Fruit fly (Drosophila melanogaster) whole organism, pupa: ENCODE measurements around the gene CG42846.

Experiments
- CG10348 ChIP-seq: fragments of 200-800 bp; sonication (Bioruptor generic); IDR thresholded peaks from 2 replicates; pipeline ENCODE4 v1.3.6; 2022; ENCODE audit warnings: missing biosample characterization, missing genetic modification characterization
- CG12605 ChIP-seq: fragments of 200-800 bp; sonication (Bioruptor generic); IDR thresholded peaks from 2 replicates; pipeline ENCODE4 v1.3.6; 2022; ENCODE audit warnings: missing biosample characterization, missing genetic modification characterization
- CG13204 ChIP-seq: fragments of 200-800 bp; sonication (Bioruptor generic); optimal IDR thresholded peaks from 2 replicates; lab custom pipeline; 2018; ENCODE audit warnings: missing biosample characterization, mild to moderate bottlenecking, missing genetic modification characterization, moderate library complexity
- CG14655 ChIP-seq: fragments of 200-800 bp; sonication (Bioruptor generic); optimal IDR thresholded peaks from 3 replicates; lab custom pipeline; 2017; ENCODE audit warnings: mild to moderate bottlenecking, missing biosample characterization, missing genetic modification reagents, missing genetic modification characterization
- CG15710 ChIP-seq: fragments of 200-800 bp; sonication (Bioruptor generic); optimal IDR thresholded peaks from 2 replicates; lab custom pipeline; 2018; ENCODE audit warnings: missing biosample characterization, mild to moderate bottlenecking, missing genetic modification characterization, moderate library complexity
- CG17806 ChIP-seq: fragments of 200-800 bp; sonication (Bioruptor generic); optimal IDR thresholded peaks from 2 replicates; lab custom pipeline; 2018; ENCODE audit warnings: missing biosample characterization, mild to moderate bottlenecking, missing genetic modification characterization, moderate library complexity
- CG32121 ChIP-seq: fragments of 200-800 bp; sonication (Bioruptor generic); IDR thresholded peaks from 2 replicates; pipeline ENCODE4 v1.3.6; 2022; ENCODE audit warnings: missing biosample characterization, missing genetic modification characterization
- CG34367 ChIP-seq: fragments of 200-800 bp; sonication (Bioruptor generic); optimal IDR thresholded peaks from 2 replicates; lab custom pipeline; 2018; ENCODE audit warnings: missing biosample characterization, mild to moderate bottlenecking, missing genetic modification characterization
- CG4496 ChIP-seq: fragments of 200-800 bp; sonication (Bioruptor generic); IDR thresholded peaks from 3 replicates; pipeline ENCODE4 v1.3.6; 2022; ENCODE audit warnings: missing biosample characterization, missing genetic modification characterization
- CG8159 ChIP-seq: fragments of 200-800 bp; sonication (Bioruptor generic); optimal IDR thresholded peaks from 3 replicates; lab custom pipeline; 2018; ENCODE audit warnings: missing biosample characterization, mild to moderate bottlenecking, missing genetic modification characterization, moderate library complexity
- CG8301 ChIP-seq: fragments of 200-800 bp; sonication (Bioruptor generic); optimal IDR thresholded peaks from 2 replicates; lab custom pipeline; 2018; ENCODE audit warnings: missing biosample characterization, mild to moderate bottlenecking, missing genetic modification characterization
- CG9948 ChIP-seq: fragments of 200-800 bp; sonication (Bioruptor generic); optimal IDR thresholded peaks from 2 replicates; lab custom pipeline; 2018; ENCODE audit warnings: missing biosample characterization, mild to moderate bottlenecking, missing genetic modification characterization, moderate library complexity
- D1 ChIP-seq: fragments of 200-800 bp; sonication (Bioruptor generic); optimal IDR thresholded peaks from 2 replicates; lab custom pipeline; 2018; ENCODE audit warnings: missing biosample characterization, mild to moderate bottlenecking, missing genetic modification characterization, moderate library complexity
- EcR ChIP-seq: fragments of 200-800 bp; sonication (Bioruptor generic); optimal IDR thresholded peaks from 3 replicates; lab custom pipeline; 2019; ENCODE audit warnings: missing biosample characterization, missing genetic modification characterization, mild to moderate bottlenecking, moderate library complexity, missing genetic modification reagents
- Ets98B ChIP-seq: fragments of 200-800 bp; sonication (Bioruptor generic); IDR thresholded peaks from 2 replicates; pipeline ENCODE4 v1.3.6; 2022; ENCODE audit warnings: missing biosample characterization, missing genetic modification characterization
- Pif1A ChIP-seq: fragments of 200-800 bp; sonication (Bioruptor generic); optimal IDR thresholded peaks from 3 replicates; lab custom pipeline; 2016; ENCODE audit warnings: missing biosample characterization, missing genetic modification characterization
- Pif1B ChIP-seq: fragments of 200-800 bp; sonication (Bioruptor generic); optimal IDR thresholded peaks from 3 replicates; lab custom pipeline; 2016; ENCODE audit warnings: missing biosample characterization, missing genetic modification characterization
- Snoo ChIP-seq: fragments of 200-800 bp; sonication (Bioruptor generic); optimal IDR thresholded peaks from 3 replicates; lab custom pipeline; 2017; ENCODE audit warnings: missing biosample characterization, mild to moderate bottlenecking, missing genetic modification characterization, inconsistent platforms
- fd96Ca ChIP-seq: fragments of 200-800 bp; sonication (Bioruptor generic); IDR thresholded peaks from 3 replicates; pipeline ENCODE4 v1.3.6; 2022; ENCODE audit warnings: missing biosample characterization, missing genetic modification characterization
- gl ChIP-seq: fragments of 200-800 bp; sonication (Bioruptor generic); optimal IDR thresholded peaks from 2 replicates; lab custom pipeline; 2018; ENCODE audit warnings: missing biosample characterization, mild to moderate bottlenecking, missing genetic modification characterization
- rn ChIP-seq: fragments of 200-800 bp; sonication (Bioruptor generic); IDR thresholded peaks from 2 replicates; pipeline ENCODE4 v1.3.6; 2022; ENCODE audit warnings: missing biosample characterization, missing genetic modification characterization

The CG42846 gene

DNA sequence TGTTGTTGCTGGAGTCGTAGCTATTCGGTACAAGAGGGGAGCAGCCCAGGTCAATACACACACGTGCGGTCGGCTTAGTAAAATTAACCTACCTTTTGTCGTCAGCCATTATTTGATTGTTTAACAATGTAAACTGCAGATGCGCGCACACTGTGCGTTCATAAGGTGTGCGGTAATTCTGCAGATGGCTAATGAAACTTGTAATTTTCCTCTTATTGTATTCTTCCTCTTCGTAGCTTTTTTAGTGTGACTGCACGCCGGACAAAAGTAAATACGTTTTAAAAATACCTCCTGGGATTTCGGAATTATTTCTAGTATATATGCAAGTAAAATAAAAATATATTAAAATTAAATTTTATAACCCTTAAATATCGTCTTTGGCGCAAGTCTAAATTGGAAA lies 20.2 kb downstream of the CG42846 start, which contains the start of gene Prp4k:
Prp4k (minus strand) TSS at position 258 of the 400 bp plus-strand sequence.
- TF ChIP-seq CG15710 (tag; lab: Kevin White, UChicago), result no peak
- no peak for TF ChIP-seq CG10348
- TF ChIP-seq CG8159 (tag; lab: Kevin White, UChicago), result no peak
- TF ChIP-seq EcR (GFP tag; lab: Kevin White, UChicago), result peak; percentile 48
- no peak for TF ChIP-seq Ets98B
- no peak for TF ChIP-seq Pif1B
- no peak for TF ChIP-seq rn (GFP tag; lab: Robert Waterston, UW)
- 0 out of 3 replicates have a peak, but pooled peaks have one; percentile 36 for TF ChIP-seq CG4496

DNA sequence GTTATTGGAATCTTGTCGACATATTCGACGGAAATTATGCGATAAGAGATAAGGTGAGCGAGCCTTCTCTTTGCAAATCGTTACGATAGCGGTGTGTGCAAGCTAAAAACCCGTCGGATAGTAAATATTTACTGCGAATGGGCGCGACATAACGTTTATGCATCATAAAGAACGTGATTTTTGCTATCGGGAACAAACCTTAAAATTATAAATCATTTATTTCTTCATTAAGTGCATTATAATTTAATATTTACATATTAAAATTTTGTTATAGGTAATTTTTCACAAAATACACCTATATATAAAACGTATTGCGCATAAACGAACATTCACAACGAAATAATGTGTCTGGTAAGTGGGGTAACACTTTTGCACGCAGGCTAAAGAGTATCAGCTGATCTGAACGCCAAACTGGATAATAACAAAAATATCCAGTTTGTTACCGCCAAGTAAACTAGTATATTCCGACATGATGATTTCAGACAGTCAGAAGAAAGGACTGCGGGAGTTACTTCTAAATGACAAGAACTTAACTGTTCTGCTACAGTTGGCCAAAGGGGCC lies 25.6 kb downstream of the CG42846 start, which contains the start of the genes Gk1 and CG13876:
Gk1 (minus strand) TSS at position 122 of the 562 bp plus-strand sequence.
CG13876 (plus strand) TSS at position 412 of the 562 bp plus-strand sequence.
- TF ChIP-seq CG4496 (peak; percentile 96), CG9948 (peak; percentile 94), CG10348 (peak; percentile 64; the same call in 1 of the 2 replicates), D1 (tag; lab: Kevin White, UChicago) (no peak), Pif1B (no peak), CG15710 (tag; lab: Kevin White, UChicago) (peak; percentile 98), gl (tag; lab: Kevin White, UChicago) (peak; percentile 92), CG12605 (GFP tag; lab: Robert Waterston, UW) (peak; percentile 97), CG8301 (tag; lab: Kevin White, UChicago) (peak; percentile 96), CG17806 (tag; lab: Kevin White, UChicago) (peak; percentile 96), CG34367 (peak; percentile 96), Snoo (tag; lab: Kevin White, UChicago) (peak; percentile 94), rn (GFP tag; lab: Robert Waterston, UW) (peak; percentile 88), Ets98B (peak; percentile 97), CG14655 (GFP tag; lab: Kevin White, UChicago) (no peak), CG13204 (GFP tag; lab: Kevin White, UChicago) (no peak), EcR (GFP tag; lab: Kevin White, UChicago) (peak; percentile 59), Pif1A (GFP tag; lab: Kevin White, UChicago) (no peak), CG8159 (tag; lab: Kevin White, UChicago) (peak; percentile 98), CG32121 (GFP tag; lab: Robert Waterston, UW) (peak; percentile 97), fd96Ca (GFP tag; lab: Robert Waterston, UW) (peak; percentile 90)

dm6 chr3L:203536-204135 lies 27.8 kb downstream of the CG42846 start, which contains the start of gene NitFhit:
TSS of gene NitFhit (plus strand) at chr3L:203730.
- no peak for TF ChIP-seq CG13204 (GFP tag; lab: Kevin White, UChicago)
- peak; percentile 29 for TF ChIP-seq gl (tag; lab: Kevin White, UChicago)

DNA sequence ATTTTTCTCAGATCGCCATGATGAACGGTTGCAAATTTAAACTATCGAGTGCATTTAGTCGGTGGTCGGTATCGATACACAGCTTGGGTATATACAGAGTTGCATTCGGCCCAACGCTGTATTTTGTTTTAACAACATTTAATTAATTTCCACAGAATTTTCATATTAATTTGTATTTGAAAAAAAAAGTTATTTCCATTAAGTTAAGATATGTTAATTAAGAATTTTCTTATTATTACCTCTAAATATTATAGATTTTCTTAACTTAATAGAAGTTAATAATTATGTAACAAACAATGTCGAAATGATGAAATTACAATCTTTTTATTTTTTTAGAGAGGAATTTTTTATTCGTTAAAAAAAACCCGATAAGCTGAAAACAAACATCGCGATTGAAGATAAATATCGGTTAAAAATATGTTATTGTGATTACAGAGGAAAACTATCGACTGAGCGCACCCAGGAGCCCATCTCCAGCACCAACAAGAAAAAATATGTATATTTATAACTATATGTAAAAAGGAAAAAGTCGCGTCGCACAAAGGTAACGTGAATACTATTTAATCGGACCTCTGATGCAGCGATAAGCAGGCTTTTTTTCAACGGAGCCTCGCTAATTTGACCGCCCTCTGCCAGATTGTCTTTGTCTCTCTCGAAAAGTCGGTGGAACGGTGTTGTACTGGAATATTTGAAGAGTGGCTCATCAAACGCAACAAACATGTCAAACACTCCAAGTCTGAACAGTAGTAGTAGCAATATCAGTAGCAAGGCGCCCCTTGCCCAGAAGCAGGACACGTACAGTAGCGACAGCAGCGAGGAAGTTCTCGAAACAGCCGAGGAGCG lies 31.4 kb downstream of the CG42846 start, which contains the start of the genes rno and mri:
rno (minus strand) TSS at position 9 of the 843 bp plus-strand sequence.
mri (plus strand) TSS at position 421 of the 843 bp plus-strand sequence.
- TF ChIP-seq CG10348 (no peak), CG4496 (peak; percentile 64; the same call in 1 of the 3 replicates), EcR (GFP tag; lab: Kevin White, UChicago) (no peak), CG34367 (peak; percentile 41), CG17806 (tag; lab: Kevin White, UChicago) (peak; percentile 44), CG9948 (peak; percentile 53), Pif1A (GFP tag; lab: Kevin White, UChicago) (no peak), CG14655 (GFP tag; lab: Kevin White, UChicago) (no peak), Ets98B (peak; percentile 36; the same call in 1 of the 2 replicates), rn (GFP tag; lab: Robert Waterston, UW) (peak; percentile 58), Snoo (tag; lab: Kevin White, UChicago) (peak; percentile 22), CG8159 (tag; lab: Kevin White, UChicago) (peak; percentile 66), CG15710 (tag; lab: Kevin White, UChicago) (peak; percentile 61)

DNA sequence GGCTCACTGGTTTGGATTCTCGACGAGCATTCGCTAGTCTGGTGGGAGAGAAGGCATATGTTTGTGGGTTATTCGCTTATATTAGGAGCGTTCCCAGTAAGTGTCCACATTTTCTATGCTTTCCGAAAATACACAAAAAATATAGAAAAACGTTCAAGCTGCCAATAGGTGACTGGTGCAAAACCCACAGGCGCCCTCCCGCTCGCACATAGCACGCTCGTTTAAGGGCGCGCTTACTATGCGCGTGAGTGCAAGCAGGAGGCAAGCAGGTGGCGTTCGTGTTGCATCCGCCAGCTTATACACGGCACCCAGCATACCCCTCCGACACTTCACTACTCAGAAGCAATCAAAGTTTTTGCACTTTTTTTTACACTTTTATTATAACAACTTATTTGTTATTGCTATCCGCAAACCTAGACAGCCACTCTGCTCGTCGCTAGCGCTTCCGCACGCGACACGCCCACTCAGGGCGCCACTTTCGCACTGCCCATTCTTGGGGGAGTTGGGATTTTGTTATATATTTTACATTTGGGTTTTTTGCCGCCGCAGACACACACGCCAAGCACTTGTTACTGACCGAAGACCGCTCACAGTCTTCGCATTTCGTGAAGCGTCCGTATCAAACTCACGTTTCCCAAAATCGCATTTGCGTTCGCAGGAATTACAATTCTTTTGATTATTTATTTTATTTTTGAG lies 32.2 kb downstream of the CG42846 start:
- TF ChIP-seq CG32121 (GFP tag; lab: Robert Waterston, UW) (peak; percentile 34; the same call in 1 of the 2 replicates), CG34367 (no peak), CG4496 (peak; percentile 61), fd96Ca (GFP tag; lab: Robert Waterston, UW) (peak; percentile 55; the same call in 2 of the 3 replicates), CG12605 (GFP tag; lab: Robert Waterston, UW) (no peak), CG10348 (no peak), CG15710 (tag; lab: Kevin White, UChicago) (peak; percentile 43), rn (GFP tag; lab: Robert Waterston, UW) (peak; percentile 69), Ets98B (peak; percentile 52)
